Fruit fly (Drosophila melanogaster) whole organism, wandering third instar larva: Measurements from ENCODE around the gene Rpt4.

Source experiments
- CG9705 ChIP-seq: fragments of 200-800 bp; sonication (Bioruptor generic); optimal IDR thresholded peaks from 2 replicates; lab custom pipeline; 2018; ENCODE audit warnings: missing biosample characterization, mild to moderate bottlenecking, missing genetic modification characterization
- CrebA ChIP-seq: fragments of 200-800 bp; sonication (Bioruptor generic); optimal IDR thresholded peaks from 2 replicates; lab custom pipeline; 2016; ENCODE audit warnings: missing biosample characterization, mild to moderate bottlenecking, missing genetic modification characterization, borderline replicate concordance
- Dfd ChIP-seq: fragments of >200 bp; optimal IDR thresholded peaks from 2 replicates; lab custom pipeline; 2017; ENCODE audit warnings: missing biosample characterization, missing genetic modification characterization
- GATAd ChIP-seq: sonication (Bioruptor generic); optimal IDR thresholded peaks from 2 replicates; lab custom pipeline; 2016; ENCODE audit warnings: missing biosample characterization, missing genetic modification characterization
- Jra ChIP-seq: sonication (Bioruptor generic); optimal IDR thresholded peaks from 2 replicates; lab custom pipeline; 2016; ENCODE audit warnings: missing biosample characterization, missing genetic modification characterization
- OdsH ChIP-seq: fragments of 200-800 bp; sonication (Bioruptor generic); optimal IDR thresholded peaks from 2 replicates; lab custom pipeline; 2016; ENCODE audit warnings: missing biosample characterization, mild to moderate bottlenecking, missing genetic modification characterization
- foxo ChIP-seq, 2 experiments: fragments of 200-800 bp; sonication (Bioruptor generic); optimal IDR thresholded peaks; 2 replicates in 1 of 2; 3 replicates in 1 of 2; lab custom pipeline; 2016 to 2017; ENCODE audit warnings: missing biosample characterization in 2 of 2, missing genetic modification characterization in 2 of 2
- pan ChIP-seq: fragments of >200 bp; optimal IDR thresholded peaks from 2 replicates; lab custom pipeline; 2017
- woc ChIP-seq: sonication (Bioruptor generic); optimal IDR thresholded peaks from 2 replicates; lab custom pipeline; 2016; ENCODE audit warnings: missing biosample characterization, mild to moderate bottlenecking, missing genetic modification characterization

- TF ChIP-seq CrebA (no peak), OdsH (GFP tag; lab: Kevin White, UChicago) (peak; percentile 23), Dfd (GFP tag; lab: Kevin White, UChicago) (no peak), Jra (GFP tag; lab: Kevin White, UChicago) (peak; percentile 56), woc (GFP tag; lab: Kevin White, UChicago) (peak; percentile 8), GATAd (GFP tag; lab: Kevin White, UChicago) (no peak), CG9705 (GFP tag; lab: Kevin White, UChicago) (no peak), foxo (GFP tag; optimal IDR thresholded peaks at IDR 0.05; lab: Kevin White, UChicago) (peak in 1 of 2 experiments; percentile 42), pan (lab: Kevin White, UChicago) (no peak)
Measured at dm6 chrX:6255414-6255915, 35.6 kb downstream of the Rpt4 start, which contains the start of the genes Rbcn-3A and Spx.
